Worm (Caenorhabditis elegans) whole organism, mixed stage, embryonic: Measurements from ENCODE around the gene F29F11.20.

ENCODE experiments used
- blmp-1 ChIP-seq: fragments of 150-350 bp; optimal IDR thresholded peaks from 2 replicates; lab custom pipeline; 2014; ENCODE audit warnings: missing biosample characterization, missing genetic modification characterization
- ceh-39 ChIP-seq: fragments of 150-350 bp; optimal IDR thresholded peaks from 2 replicates; lab custom pipeline; 2014; ENCODE audit warnings: missing biosample characterization, missing genetic modification characterization
- ceh-43 ChIP-seq: fragments of 200-800 bp; sonication (Bioruptor generic); optimal IDR thresholded peaks from 2 replicates; lab custom pipeline; 2018; ENCODE audit warnings: mild to moderate bottlenecking, missing genetic modification characterization, moderate library complexity, missing compliant biosample characterization
- ces-1 ChIP-seq: fragments of 150-350 bp; optimal IDR thresholded peaks from 2 replicates; lab custom pipeline; 2014; ENCODE audit warnings: missing biosample characterization, missing genetic modification reagents, missing genetic modification characterization
- cnd-1 ChIP-seq: fragments of 200-800 bp; sonication (Bioruptor generic); optimal IDR thresholded peaks from 2 replicates; lab custom pipeline; 2018; ENCODE audit warnings: mild to moderate bottlenecking, missing genetic modification characterization, missing compliant biosample characterization
- drap-1 ChIP-seq: fragments of 200-800 bp; sonication (Bioruptor generic); optimal IDR thresholded peaks from 3 replicates; lab custom pipeline; 2018; ENCODE audit warnings: mild to moderate bottlenecking, missing genetic modification characterization, missing compliant biosample characterization
- elt-1 ChIP-seq: sonication (generic microtip); optimal IDR thresholded peaks from 2 replicates; lab custom pipeline; 2017; ENCODE audit warnings: missing genetic modification characterization, mild to moderate bottlenecking, missing compliant biosample characterization, antibody characterized with exemption, moderate library complexity, borderline replicate concordance; ENCODE audit not compliant: insufficient read depth
- elt-3 ChIP-seq: fragments of 150-350 bp; optimal IDR thresholded peaks from 2 replicates; lab custom pipeline; 2014; ENCODE audit warnings: missing biosample characterization, missing genetic modification characterization
- flh-1 ChIP-seq: fragments of 200-800 bp; sonication (Bioruptor generic); optimal IDR thresholded peaks from 2 replicates; lab custom pipeline; 2018; ENCODE audit warnings: mild to moderate bottlenecking, missing genetic modification characterization, moderate library complexity, missing compliant biosample characterization
- hlh-1 ChIP-seq: fragments of 150-350 bp; optimal IDR thresholded peaks from 2 replicates; lab custom pipeline; 2014; ENCODE audit warnings: missing biosample characterization, missing genetic modification reagents, missing genetic modification characterization
- lin-32 ChIP-seq: fragments of 200-800 bp; sonication (Bioruptor generic); optimal IDR thresholded peaks from 2 replicates; lab custom pipeline; 2018; ENCODE audit warnings: mild to moderate bottlenecking, missing genetic modification characterization, missing compliant biosample characterization
- lsy-2 ChIP-seq: fragments of 150-350 bp; optimal IDR thresholded peaks from 2 replicates; lab custom pipeline; 2014; ENCODE audit warnings: missing biosample characterization, missing genetic modification characterization
- mep-1 ChIP-seq: fragments of 150-350 bp; optimal IDR thresholded peaks from 2 replicates; lab custom pipeline; 2017; ENCODE audit warnings: missing biosample characterization, missing genetic modification reagents, missing genetic modification characterization, inconsistent platforms
- mls-2 ChIP-seq: sonication (generic microtip); optimal IDR thresholded peaks from 2 replicates; lab custom pipeline; 2016; ENCODE audit warnings: mild to moderate bottlenecking, missing genetic modification characterization, moderate library complexity, missing compliant biosample characterization
- nhr-12 ChIP-seq: fragments of 150-350 bp; optimal IDR thresholded peaks from 2 replicates; lab custom pipeline; 2014; ENCODE audit warnings: missing biosample characterization, missing genetic modification characterization
- nhr-2 ChIP-seq: fragments of 150-350 bp; optimal IDR thresholded peaks from 2 replicates; lab custom pipeline; 2014; ENCODE audit warnings: missing biosample characterization, missing genetic modification characterization
- nhr-237 ChIP-seq: fragments of 150-350 bp; optimal IDR thresholded peaks from 2 replicates; lab custom pipeline; 2014; ENCODE audit warnings: missing biosample characterization, missing genetic modification characterization
- nhr-28 ChIP-seq: fragments of 150-350 bp; optimal IDR thresholded peaks from 2 replicates; lab custom pipeline; 2014; ENCODE audit warnings: missing biosample characterization, missing genetic modification characterization
- nhr-76 ChIP-seq: sonication (generic microtip); optimal IDR thresholded peaks from 2 replicates; lab custom pipeline; 2017; ENCODE audit warnings: missing biosample characterization, missing genetic modification characterization
- sem-2 ChIP-seq: fragments of 200-800 bp; sonication (Bioruptor generic); optimal IDR thresholded peaks from 2 replicates; lab custom pipeline; 2018; ENCODE audit warnings: mild to moderate bottlenecking, missing genetic modification characterization, missing compliant biosample characterization
- snpc-4 ChIP-seq: fragments of 150-350 bp; optimal IDR thresholded peaks from 2 replicates; lab custom pipeline; 2014; ENCODE audit warnings: missing biosample characterization, missing genetic modification characterization
- sptf-1 ChIP-seq: sonication (generic microtip); optimal IDR thresholded peaks from 2 replicates; lab custom pipeline; 2017; ENCODE audit warnings: mild to moderate bottlenecking, missing genetic modification characterization, moderate library complexity, missing compliant biosample characterization
- unc-120 ChIP-seq: sonication (generic microtip); optimal IDR thresholded peaks from 2 replicates; lab custom pipeline; 2017; ENCODE audit warnings: missing genetic modification characterization, missing compliant biosample characterization; ENCODE audit not compliant: poor library complexity, severe bottlenecking
- unc-39 ChIP-seq: fragments of 150-350 bp; optimal IDR thresholded peaks from 2 replicates; lab custom pipeline; 2014; ENCODE audit warnings: missing biosample characterization, missing genetic modification characterization
- unc-62 ChIP-seq: fragments of 150-350 bp; optimal IDR thresholded peaks from 2 replicates; lab custom pipeline; 2014; ENCODE audit warnings: missing biosample characterization, missing genetic modification reagents, missing genetic modification characterization
- zip-8 ChIP-seq: fragments of 150-350 bp; optimal IDR thresholded peaks from 2 replicates; lab custom pipeline; 2014; ENCODE audit warnings: missing biosample characterization, missing genetic modification characterization
- ztf-11 ChIP-seq: fragments of 150-350 bp; optimal IDR thresholded peaks from 2 replicates; lab custom pipeline; 2014; ENCODE audit warnings: missing biosample characterization, missing genetic modification characterization

F29F11.20 gene

DNA sequence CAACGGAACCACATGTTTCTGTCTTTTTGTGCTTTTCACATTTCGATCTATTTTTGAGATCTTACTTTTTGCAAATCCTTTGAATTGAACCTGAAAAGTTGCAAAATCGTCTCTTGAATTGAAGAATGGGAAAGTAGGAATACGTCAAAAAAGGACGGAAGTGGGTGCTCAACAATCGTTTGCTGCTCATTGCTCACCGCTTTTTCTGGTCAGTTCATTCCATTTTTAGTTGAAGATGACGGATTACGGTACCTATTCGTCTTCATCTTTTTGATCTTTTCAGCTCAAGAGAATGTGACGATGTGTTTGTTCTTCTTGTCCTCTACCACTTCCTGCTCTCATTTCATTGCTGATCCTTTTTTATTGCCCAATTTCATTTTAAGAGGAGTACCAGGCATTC, 7.5 kb downstream of the F29F11.20 start, which contains the start of gene C05A2.4:
C05A2.4 (plus strand) TSS at position 301 of the 400 bp plus-strand sequence.
- no peak for TF ChIP-seq snpc-4 (tag; lab: Kevin White, UChicago)
- no peak for TF ChIP-seq ztf-11 (tag; lab: Kevin White, UChicago)
- TF ChIP-seq cnd-1 (tag; lab: Kevin White, UChicago) = no peak
- TF ChIP-seq mls-2 (tag; lab: Kevin White, UChicago) = no peak
- TF ChIP-seq, all 35 proteins: peak for 0

ce11 chrV:10699122-10699521, 11.4 kb downstream of the F29F11.20 start:
- no peak for TF ChIP-seq elt-1
- no peak for TF ChIP-seq zip-8 (tag; lab: Kevin White, UChicago)
- TF ChIP-seq nhr-2 (tag; lab: Kevin White, UChicago) = no peak
- TF ChIP-seq nhr-76 (tag; lab: Kevin White, UChicago) = no peak
- no peak for TF ChIP-seq ztf-11 (tag; lab: Kevin White, UChicago)
- no peak for TF ChIP-seq flh-1 (GFP tag; lab: Kevin White, UChicago)
- no peak for TF ChIP-seq lsy-2 (tag; lab: Kevin White, UChicago)
- no peak for TF ChIP-seq ces-1 (GFP tag; lab: Kevin White, UChicago)
- TF ChIP-seq drap-1 (GFP tag; lab: Kevin White, UChicago) = no peak
- TF ChIP-seq ceh-43 (GFP tag; lab: Kevin White, UChicago) = no peak
- no peak for TF ChIP-seq unc-120
- TF ChIP-seq sem-2 (GFP tag; lab: Kevin White, UChicago) = no peak
- no peak for TF ChIP-seq snpc-4 (tag; lab: Kevin White, UChicago)
- TF ChIP-seq nhr-28 (tag; lab: Kevin White, UChicago) = no peak
- TF ChIP-seq nhr-12 = no peak
- no peak for TF ChIP-seq cnd-1 (tag; lab: Kevin White, UChicago)

DNA sequence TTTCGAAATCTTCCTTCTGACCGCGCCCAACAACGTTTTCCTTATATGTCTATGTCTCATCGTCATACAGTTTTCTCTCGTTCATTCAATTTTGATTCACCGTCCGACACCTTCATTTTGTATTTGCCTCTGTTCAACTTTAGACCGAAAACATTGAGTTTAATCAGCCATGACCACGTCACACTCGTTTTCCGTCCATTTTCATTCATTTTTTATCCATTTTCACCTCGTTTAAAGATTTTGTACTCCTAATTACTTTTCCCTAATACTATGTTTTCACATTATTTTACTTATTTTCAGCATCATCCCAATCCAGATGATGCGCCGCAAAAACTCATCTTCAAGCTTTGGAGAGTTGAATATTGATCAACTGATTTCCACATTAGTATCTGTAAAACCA, 14.5 kb downstream of the F29F11.20 start, which contains the start of gene pph-1:
pph-1 (plus strand) TSS at position 301 of the 400 bp plus-strand sequence.
- no peak for TF ChIP-seq nhr-2 (tag; lab: Kevin White, UChicago)

DNA sequence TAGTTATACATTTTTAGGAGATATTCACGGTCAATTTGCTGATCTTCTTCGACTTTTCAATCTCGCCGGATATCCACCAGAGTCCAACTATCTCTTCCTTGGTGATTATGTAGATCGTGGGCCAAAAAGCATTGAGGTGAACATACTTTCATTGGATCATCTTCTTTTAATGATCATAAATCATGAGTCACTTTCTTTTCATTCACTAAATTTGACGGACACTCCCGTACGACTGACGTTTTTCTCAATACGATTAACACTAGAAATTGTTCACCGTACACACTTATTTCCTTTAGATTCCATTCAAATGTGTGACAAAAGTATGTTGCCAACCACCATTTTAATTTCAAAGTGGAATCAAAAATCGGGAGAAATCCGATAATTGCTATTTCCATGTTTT, 15.2 kb downstream of the F29F11.20 start:
- no peak for TF ChIP-seq unc-39 (tag; lab: Kevin White, UChicago)
- TF ChIP-seq nhr-76 (tag; lab: Kevin White, UChicago) = no peak

DNA sequence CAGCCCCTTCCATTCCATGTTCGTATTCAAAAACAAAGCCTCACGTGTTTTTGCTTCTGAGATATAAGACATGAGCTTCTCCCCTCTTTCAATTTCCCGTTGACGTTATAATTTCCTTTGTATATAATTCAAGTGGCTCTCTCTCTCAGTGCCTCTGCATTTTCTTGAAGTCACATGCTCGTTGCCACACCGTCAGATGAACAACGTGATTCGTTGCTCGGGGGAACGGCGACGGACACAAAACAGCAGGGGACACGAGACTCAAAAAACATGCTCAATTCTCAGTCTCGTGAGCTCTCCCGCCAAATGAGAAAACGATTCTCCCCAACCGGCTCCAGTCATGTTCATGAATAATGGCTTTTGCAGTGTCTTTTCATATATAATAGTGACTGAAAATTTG, 20.6 kb downstream of the F29F11.20 start:
- TF ChIP-seq mep-1 (tag; lab: Kevin White, UChicago) (no peak), elt-3 (tag; lab: Kevin White, UChicago) (no peak), sptf-1 (tag; lab: Kevin White, UChicago) (no peak), nhr-28 (tag; lab: Kevin White, UChicago) (no peak), unc-120 (no peak), sem-2 (GFP tag; lab: Kevin White, UChicago) (no peak), snpc-4 (tag; lab: Kevin White, UChicago) (no peak)

DNA sequence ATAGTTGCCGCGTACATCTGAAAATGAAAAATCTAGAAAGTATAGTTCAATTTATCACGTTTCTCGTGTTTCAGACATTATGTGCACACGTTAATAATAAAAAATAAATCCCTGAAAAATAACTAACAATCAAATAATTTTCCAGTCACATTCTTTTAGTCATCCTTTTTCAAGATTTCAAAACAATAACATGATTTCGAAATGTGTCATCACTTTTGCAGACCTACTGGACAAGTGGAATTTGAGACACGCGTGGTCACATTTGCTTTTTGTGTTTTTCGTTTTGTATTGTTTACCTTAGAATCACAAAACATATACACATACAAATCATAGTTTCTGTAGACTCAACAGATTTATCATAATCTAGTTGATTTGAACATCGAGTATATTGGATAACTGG, 21.7 kb downstream of the F29F11.20 start:
- TF ChIP-seq unc-62 (GFP tag; lab: Kevin White, UChicago) (no peak), elt-3 (tag; lab: Kevin White, UChicago) (no peak), ztf-11 (tag; lab: Kevin White, UChicago) (no peak), sem-2 (GFP tag; lab: Kevin White, UChicago) (no peak), lin-32 (no peak), hlh-1 (tag; lab: Kevin White, UChicago) (no peak), nhr-28 (tag; lab: Kevin White, UChicago) (no peak), unc-120 (no peak), nhr-237 (tag; lab: Kevin White, UChicago) (no peak), zip-8 (tag; lab: Kevin White, UChicago) (no peak), ceh-39 (tag; lab: Kevin White, UChicago) (no peak), nhr-2 (tag; lab: Kevin White, UChicago) (no peak), mep-1 (tag; lab: Kevin White, UChicago) (no peak), flh-1 (GFP tag; lab: Kevin White, UChicago) (no peak), blmp-1 (tag; lab: Kevin White, UChicago) (no peak), snpc-4 (tag; lab: Kevin White, UChicago) (no peak), lsy-2 (tag; lab: Kevin White, UChicago) (no peak), mls-2 (tag; lab: Kevin White, UChicago) (no peak), unc-39 (tag; lab: Kevin White, UChicago) (no peak)
